Fruit fly (Drosophila melanogaster): ENCODE results near the gene LysX.
A peak's percentile ranks its signal among the peaks of the same experiment; 100 is the strongest.

LysX gene

DNA sequence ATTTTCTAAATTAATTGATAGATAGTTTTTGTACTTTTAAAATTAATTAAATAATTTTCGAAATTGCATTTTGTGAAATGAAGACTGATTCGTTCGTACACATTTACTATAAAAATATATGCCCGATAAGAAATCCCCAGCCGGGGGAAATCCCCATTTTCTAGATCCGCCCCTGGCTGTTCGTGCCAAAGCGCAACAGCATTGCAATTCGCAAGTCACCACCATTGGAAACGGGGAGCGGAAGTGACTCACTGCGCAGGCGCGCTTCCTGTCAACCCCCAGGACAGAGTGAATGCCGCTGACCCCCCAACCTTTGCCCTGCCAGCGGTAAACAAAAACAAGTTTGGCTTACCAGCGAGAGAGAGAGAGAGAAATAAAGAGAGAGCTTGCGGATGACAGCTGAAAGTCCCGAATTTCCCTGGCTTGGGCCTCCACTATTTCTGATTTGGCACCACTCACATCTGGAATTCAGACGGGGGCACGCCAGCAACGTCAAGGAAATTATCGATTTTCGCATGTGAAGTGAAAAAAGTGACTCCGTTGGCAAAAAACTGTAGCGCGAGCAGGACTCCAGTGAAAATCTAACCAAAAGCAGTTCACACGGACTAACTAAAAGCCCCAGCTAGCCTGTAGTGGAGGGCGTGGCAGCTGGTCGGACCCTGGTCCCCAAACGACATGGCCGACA, 908 bp upstream of the LysX start, which contains the start of gene Aplip1 (continued):
- TF ChIP-seq MESR4 (GFP tag; optimal IDR thresholded peaks at IDR 0.05) (peak; percentile 2), CG14667 (GFP tag; IDR thresholded peaks at IDR 0.05) (no peak), Dfd (GFP tag; optimal IDR thresholded peaks at IDR 0.05) (no peak), CG42726 (GFP tag; IDR thresholded peaks at IDR 0.05; ENCODE audit: partially characterized antibody) (no peak), E2f2 (GFP tag; IDR thresholded peaks at IDR 0.05) (no peak), vnd (GFP tag; IDR thresholded peaks at IDR 0.05; ENCODE audit: partially characterized antibody) (no peak), CG17829 (tag; optimal IDR thresholded peaks at IDR 0.05) (no peak), CG15601 (tag; optimal IDR thresholded peaks at IDR 0.05) (no peak), bab2 (GFP tag; optimal IDR thresholded peaks at IDR 0.05) (peak; percentile 39), seq (GFP tag; IDR thresholded peaks at IDR 0.05) (peak; percentile 83), CG6254 (GFP tag; optimal IDR thresholded peaks at IDR 0.05) (no peak), onecut (GFP tag; IDR thresholded peaks at IDR 0.05) (peak; percentile 98), B-H2 (GFP tag; optimal IDR thresholded peaks at IDR 0.05) (no peak), chm (GFP tag; IDR thresholded peaks at IDR 0.05) (no peak), Ets97D (GFP tag; optimal IDR thresholded peaks at IDR 0.05) (peak; percentile 39), H2.0 (GFP tag; IDR thresholded peaks at IDR 0.05) (no peak), CG9817 (tag; optimal IDR thresholded peaks at IDR 0.05) (no peak), Kr (GFP tag; optimal IDR thresholded peaks at IDR 0.05) (no peak), unc-4 (GFP tag; IDR thresholded peaks at IDR 0.05; ENCODE audit: partially characterized antibody) (no peak), ranshi (GFP tag; IDR thresholded peaks at IDR 0.05) (no peak), gfzf (GFP tag; optimal IDR thresholded peaks at IDR 0.05) (no peak), CG11560 (tag; IDR thresholded peaks at IDR 0.05) (no peak), gem (tag; optimal IDR thresholded peaks at IDR 0.05) (no peak), Sry-δ (GFP tag; optimal IDR thresholded peaks at IDR 0.05) (no peak), dmrt11E (tag; optimal IDR thresholded peaks at IDR 0.05) (no peak), cas (GFP tag; IDR thresholded peaks at IDR 0.05) (no peak), Ets65A (GFP tag) (peak; percentile 75), CG11456 (GFP tag; IDR thresholded peaks at IDR 0.05) (0 out of 3 replicates have a peak, but pooled peaks have one; percentile 61), Hmr (GFP tag; optimal IDR thresholded peaks at IDR 0.05) (peak; percentile 3), slbo (GFP tag; IDR thresholded peaks at IDR 0.05) (peak; percentile 8; the same call in 1 of the 2 replicates), nerfin-1 (tag; optimal IDR thresholded peaks at IDR 0.05) (peak; percentile 46), kni (GFP tag; optimal IDR thresholded peaks at IDR 0.05) (no peak), CG4617 (GFP tag; optimal IDR thresholded peaks at IDR 0.05; ENCODE audit: borderline replicate concordance) (no peak), Mes4 (GFP tag; optimal IDR thresholded peaks at IDR 0.05) (no peak), Trl (optimal IDR thresholded peaks at IDR 0.05) (peak; percentile 47 to 55), Trl (GFP tag; optimal IDR thresholded peaks at IDR 0.05) (no peak), Fer3 (tag; optimal IDR thresholded peaks at IDR 0.05) (peak; percentile 22), crc (GFP tag; optimal IDR thresholded peaks at IDR 0.05) (no peak), CG15696 (tag; optimal IDR thresholded peaks at IDR 0.05) (no peak), zen2 (GFP tag; IDR thresholded peaks at IDR 0.05; ENCODE audit: partially characterized antibody) (no peak), sisA (GFP tag; IDR thresholded peaks at IDR 0.05) (0 out of 2 replicates have a peak, but pooled peaks have one; percentile 14), pnt (GFP tag; optimal IDR thresholded peaks at IDR 0.05) (no peak), CG3065 (GFP tag; optimal IDR thresholded peaks at IDR 0.05) (no peak), CG12071 (GFP tag; optimal IDR thresholded peaks at IDR 0.05) (peak; percentile 12), row (GFP tag; IDR thresholded peaks at IDR 0.05) (peak; percentile 22; the same call in 1 of the 3 replicates), eyg (GFP tag; optimal IDR thresholded peaks at IDR 0.05) (no peak), Med (GFP tag) (peak; percentile 82), fd96Cb (tag; optimal IDR thresholded peaks at IDR 0.05) (no peak), CG32532 (GFP tag; IDR thresholded peaks at IDR 0.05) (peak; percentile 55), CG6654 (GFP tag; optimal IDR thresholded peaks at IDR 0.05) (no peak)
